Worm (Caenorhabditis elegans): ENCODE measurements around the gene cutl-28.

cutl-28 gene

ce11 chrIV:684197-684596, at the start of gene cutl-28:
TSS of gene cutl-28 (plus strand) at chrIV:684497.
- TF ChIP-seq nhr-28 (tag; optimal IDR thresholded peaks at IDR 0.05), result no peak

ce11 chrIV:639167-639566, 45.1 kb upstream of the cutl-28 start:
- no peak for TF ChIP-seq hlh-1 (tag; optimal IDR thresholded peaks at IDR 0.05)
- no peak for TF ChIP-seq ceh-83 (GFP tag; optimal IDR thresholded peaks at IDR 0.05)

ce11 chrIV:643481-643880, 40.8 kb upstream of the cutl-28 start:
- no peak for TF ChIP-seq sptf-1 (tag; optimal IDR thresholded peaks at IDR 0.05)

ce11 chrIV:648362-648761, 35.9 kb upstream of the cutl-28 start:
- TF ChIP-seq M03D4.4 (tag; optimal IDR thresholded peaks at IDR 0.05) (no peak), ham-2 (GFP tag; optimal IDR thresholded peaks at IDR 0.05) (no peak), unc-120 (tag; optimal IDR thresholded peaks at IDR 0.05; ENCODE audit: poor library complexity, severe bottlenecking) (no peak), nhr-76 (tag; optimal IDR thresholded peaks at IDR 0.05) (no peak), tbx-8 (GFP tag; optimal IDR thresholded peaks at IDR 0.05) (no peak), sptf-1 (tag; optimal IDR thresholded peaks at IDR 0.05) (no peak), unc-62 (GFP tag; optimal IDR thresholded peaks at IDR 0.05) (no peak), nhr-2 (tag; optimal IDR thresholded peaks at IDR 0.05) (no peak)

- TF ChIP-seq ces-1 (GFP tag; optimal IDR thresholded peaks at IDR 0.05), result no peak
- no peak for TF ChIP-seq nhr-237 (tag; optimal IDR thresholded peaks at IDR 0.05)
- TF ChIP-seq tbx-8 (GFP tag; optimal IDR thresholded peaks at IDR 0.05), result no peak
- no peak for TF ChIP-seq ceh-39 (tag; optimal IDR thresholded peaks at IDR 0.05)
- no peak for TF ChIP-seq cnd-1 (tag; optimal IDR thresholded peaks at IDR 0.05)
- no peak for TF ChIP-seq nhr-28 (tag; optimal IDR thresholded peaks at IDR 0.05)
- no peak for TF ChIP-seq mep-1 (tag; optimal IDR thresholded peaks at IDR 0.05)
- TF ChIP-seq elt-3 (tag; optimal IDR thresholded peaks at IDR 0.05), result no peak
- TF ChIP-seq unc-39 (tag; optimal IDR thresholded peaks at IDR 0.05), result no peak
- no peak for TF ChIP-seq elt-1 (tag; optimal IDR thresholded peaks at IDR 0.05; ENCODE audit: borderline replicate concordance, insufficient read depth)
- TF ChIP-seq mab-5 (tag; optimal IDR thresholded peaks at IDR 0.05), result no peak
- TF ChIP-seq nhr-2 (tag; optimal IDR thresholded peaks at IDR 0.05), result no peak
- no peak for TF ChIP-seq snpc-4 (tag; optimal IDR thresholded peaks at IDR 0.05)
- TF ChIP-seq lsy-2 (tag; optimal IDR thresholded peaks at IDR 0.05), result no peak
- no peak for TF ChIP-seq ceh-43 (GFP tag; optimal IDR thresholded peaks at IDR 0.05)
- no peak for TF ChIP-seq blmp-1 (tag; optimal IDR thresholded peaks at IDR 0.05)
- TF ChIP-seq ceh-83 (GFP tag; optimal IDR thresholded peaks at IDR 0.05), result no peak
- TF ChIP-seq sptf-1 (tag; optimal IDR thresholded peaks at IDR 0.05), result no peak
- no peak for TF ChIP-seq nhr-12 (tag; optimal IDR thresholded peaks at IDR 0.05)
Measured at ce11 chrIV:649365-649764, 34.9 kb upstream of the cutl-28 start, which contains the start of gene K11H12.9. TSS of gene K11H12.9 (plus strand) at chrIV:649665.

- TF ChIP-seq cnd-1 (tag; optimal IDR thresholded peaks at IDR 0.05), result no peak
- TF ChIP-seq hlh-1 (tag; optimal IDR thresholded peaks at IDR 0.05), result no peak
- TF ChIP-seq unc-120 (tag; optimal IDR thresholded peaks at IDR 0.05; ENCODE audit: poor library complexity, severe bottlenecking), result no peak
- no peak for TF ChIP-seq zip-8 (tag; optimal IDR thresholded peaks at IDR 0.05)
- no peak for TF ChIP-seq blmp-1 (tag; optimal IDR thresholded peaks at IDR 0.05)
- TF ChIP-seq unc-39 (tag; optimal IDR thresholded peaks at IDR 0.05), result no peak
- TF ChIP-seq nhr-237 (tag; optimal IDR thresholded peaks at IDR 0.05), result no peak
- TF ChIP-seq mab-5 (tag; optimal IDR thresholded peaks at IDR 0.05), result no peak
- no peak for TF ChIP-seq sptf-1 (tag; optimal IDR thresholded peaks at IDR 0.05)
- no peak for TF ChIP-seq tbx-8 (GFP tag; optimal IDR thresholded peaks at IDR 0.05)
- no peak for TF ChIP-seq flh-1 (GFP tag; optimal IDR thresholded peaks at IDR 0.05)
- TF ChIP-seq nhr-28 (tag; optimal IDR thresholded peaks at IDR 0.05), result no peak
- no peak for TF ChIP-seq nhr-2 (tag; optimal IDR thresholded peaks at IDR 0.05)
Measured at ce11 chrIV:653138-653848, 31.0 kb upstream of the cutl-28 start, which contains the start of gene K11H12.1. TSS of gene K11H12.1 (minus strand) at chrIV:653421.
